Fruit fly (Drosophila melanogaster) whole organism, embryonic: ENCODE results near the gene pes.

ENCODE experiments used
- CG12236 ChIP-seq: fragments of 200-800 bp; sonication (Bioruptor generic); optimal IDR thresholded peaks from 2 replicates; lab custom pipeline; 2016; ENCODE audit warnings: missing biosample characterization, missing genetic modification characterization
- CG17612 ChIP-seq: fragments of 200-800 bp; sonication (Bioruptor generic); IDR thresholded peaks from 2 replicates; pipeline ENCODE4 v1.3.6; 2022; ENCODE audit warnings: missing biosample characterization, missing genetic modification characterization
- CG17829 ChIP-seq: fragments of 200-800 bp; optimal IDR thresholded peaks from 2 replicates; lab custom pipeline; 2019; ENCODE audit warnings: missing biosample characterization, mild to moderate bottlenecking, missing genetic modification characterization, moderate library complexity
- CG8388 ChIP-seq: fragments of 200-800 bp; sonication (Bioruptor generic); optimal IDR thresholded peaks from 2 replicates; lab custom pipeline; 2019; ENCODE audit warnings: missing biosample characterization, mild to moderate bottlenecking, missing genetic modification characterization, moderate library complexity
- HLH4C ChIP-seq: fragments of 200-800 bp; sonication (Bioruptor generic); IDR thresholded peaks from 3 replicates; pipeline ENCODE4 v1.3.6; 2022; ENCODE audit warnings: missing biosample characterization, missing genetic modification characterization; ENCODE audit not compliant: partially characterized antibody
- yki ChIP-seq: fragments of >200 bp; optimal IDR thresholded peaks from 3 replicates; lab custom pipeline; 2018

- TF ChIP-seq CG12236 (GFP tag; lab: Kevin White, UChicago) (no peak), HLH4C (GFP tag; lab: Robert Waterston, UW) (no peak), CG17612 (GFP tag; lab: Robert Waterston, UW) (no peak), CG8388 (GFP tag; lab: Kevin White, UChicago) (no peak), CG17829 (tag; lab: Kevin White, UChicago) (no peak), yki (lab: Kevin White, UChicago) (no peak)
Measured at dm6 chr2L:7990720-7991119, 3.3 kb downstream of the pes start.
